Fruit fly (Drosophila melanogaster): ENCODE measurements around the gene WDR79.

DNA sequence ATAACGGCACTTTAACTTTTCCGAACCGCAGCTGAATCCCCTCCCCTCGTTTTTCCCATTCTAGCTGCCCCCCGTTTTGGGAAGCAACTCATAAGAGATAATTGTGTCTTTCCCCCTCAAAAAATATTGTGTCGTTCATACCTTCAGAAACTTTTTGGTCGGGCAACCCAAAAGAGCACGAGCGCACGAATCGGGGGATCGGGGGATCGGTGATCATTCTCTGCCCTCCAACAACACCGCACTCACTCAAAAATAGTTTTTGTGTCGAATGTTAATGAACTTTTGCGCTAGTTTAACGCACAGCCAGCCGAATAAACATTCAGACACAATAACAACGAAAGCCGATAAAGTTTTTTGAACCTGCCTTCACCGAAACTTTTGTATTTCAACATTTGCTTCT is 37.2 kb downstream of the WDR79 start:
- TF ChIP-seq Sin3A (optimal IDR thresholded peaks at IDR 0.05), result no peak
- no peak for TF ChIP-seq insv (optimal IDR thresholded peaks at IDR 0.05)
- TF ChIP-seq psq (optimal IDR thresholded peaks at IDR 0.05), result no peak
- no peak for TF ChIP-seq ttk (optimal IDR thresholded peaks at IDR 0.05)
- TF ChIP-seq Myc (optimal IDR thresholded peaks at IDR 0.05), result no peak
